Worm (Caenorhabditis elegans): ENCODE results near the gene D1005.2.

DNA sequence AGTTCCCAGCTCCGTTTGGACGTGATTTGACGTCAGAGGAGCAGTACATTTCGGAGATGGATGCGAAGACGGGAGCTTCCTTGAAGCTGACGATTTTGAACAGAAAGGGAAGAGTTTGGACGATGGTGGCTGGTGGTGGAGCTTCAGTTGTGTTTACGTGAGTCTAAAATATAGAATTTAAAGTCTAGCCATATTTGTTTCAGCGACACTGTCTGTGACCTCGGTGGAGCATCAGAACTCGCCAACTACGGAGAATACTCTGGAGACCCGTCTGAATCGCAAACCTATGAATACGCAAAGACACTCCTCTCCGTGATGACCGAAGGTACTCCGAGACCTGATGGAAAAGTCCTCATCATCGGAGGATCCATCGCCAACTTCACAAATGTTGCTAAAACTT, 21.7 kb downstream of the D1005.2 start:
- TF ChIP-seq nhr-11 (tag; optimal IDR thresholded peaks at IDR 0.05) (no peak), ama-1 (optimal IDR thresholded peaks at IDR 0.05) (no peak), ztf-11 (tag; optimal IDR thresholded peaks at IDR 0.05) (no peak), sea-2 (GFP tag; optimal IDR thresholded peaks at IDR 0.05) (no peak), snpc-4 (tag; optimal IDR thresholded peaks at IDR 0.05) (no peak), elt-3 (tag; optimal IDR thresholded peaks at IDR 0.05) (no peak), unc-39 (tag; optimal IDR thresholded peaks at IDR 0.05) (no peak), unc-62 (GFP tag; optimal IDR thresholded peaks at IDR 0.05) (no peak), pha-4 (tag; optimal IDR thresholded peaks at IDR 0.05) (no peak), egl-27 (tag; optimal IDR thresholded peaks at IDR 0.05) (no peak), fos-1 (tag; optimal IDR thresholded peaks at IDR 0.05) (no peak)
